Fruit fly (Drosophila melanogaster): ENCODE data around the gene ssx.

ssx gene

dm6 chrX:1322214-1322613 lies 48.2 kb upstream of the ssx start, which contains the start of gene DAAM (continued):
- TF ChIP-seq wek (GFP tag; optimal IDR thresholded peaks at IDR 0.05) = peak; percentile 8
- TF ChIP-seq CG11085 (GFP tag; IDR thresholded peaks at IDR 0.05) = peak; percentile 22; the same call in 1 of the 2 replicates
- no peak for TF ChIP-seq sc (optimal IDR thresholded peaks at IDR 0.05)
- no peak for TF ChIP-seq sc (GFP tag; optimal IDR thresholded peaks at IDR 0.05)
- TF ChIP-seq CG8359 (GFP tag; optimal IDR thresholded peaks at IDR 0.05; ENCODE audit: borderline replicate concordance) = peak; percentile 97
- no peak for TF ChIP-seq eve (GFP tag; optimal IDR thresholded peaks at IDR 0.05)
- peak; percentile 89 for TF ChIP-seq CG1603 (tag; optimal IDR thresholded peaks at IDR 0.05)
- peak; percentile 52; the same call in 1 of the 2 replicates for TF ChIP-seq CG42726 (GFP tag; IDR thresholded peaks at IDR 0.05; ENCODE audit: partially characterized antibody)
- peak; percentile 61 for TF ChIP-seq CHES-1-like (GFP tag; optimal IDR thresholded peaks at IDR 0.05)
- TF ChIP-seq slbo (GFP tag; IDR thresholded peaks at IDR 0.05) = peak; percentile 56
- TF ChIP-seq Nf-YB (GFP tag; optimal IDR thresholded peaks at IDR 0.05) = peak; percentile 42
- TF ChIP-seq CG32767 (GFP tag; IDR thresholded peaks at IDR 0.05) = 0 out of 2 replicates have a peak, but pooled peaks have one; percentile 23
- TF ChIP-seq ssp (GFP tag; IDR thresholded peaks at IDR 0.05) = no peak
- no peak for TF ChIP-seq B-H2 (GFP tag; optimal IDR thresholded peaks at IDR 0.05)
- peak in 1 of 2 experiments; percentile 55 for TF ChIP-seq Hr51 (GFP tag; optimal IDR thresholded peaks at IDR 0.05)
- TF ChIP-seq Spps (tag; optimal IDR thresholded peaks at IDR 0.05) = no peak
- TF ChIP-seq Sin3A (optimal IDR thresholded peaks at IDR 0.05) = peak; percentile 32
- no peak for TF ChIP-seq CG32772 (GFP tag; IDR thresholded peaks at IDR 0.05)
- TF ChIP-seq CG10209 (GFP tag; optimal IDR thresholded peaks at IDR 0.05) = peak; percentile 20
- peak; percentile 30 for TF ChIP-seq CG31365 (tag; optimal IDR thresholded peaks at IDR 0.05)
- peak in 1 of 2 experiments; percentile 30 for TF ChIP-seq crp (GFP tag; optimal IDR thresholded peaks at IDR 0.05)
- peak; percentile 62 for TF ChIP-seq trem (tag; optimal IDR thresholded peaks at IDR 0.05)
- TF ChIP-seq CG7928 (GFP tag; optimal IDR thresholded peaks at IDR 0.05) = peak; percentile 37
- no peak for TF ChIP-seq Atf3 (GFP tag; optimal IDR thresholded peaks at IDR 0.05)
- peak; percentile 58; the same call in 2 of the 3 replicates for TF ChIP-seq zfh1 (GFP tag; IDR thresholded peaks at IDR 0.05)
- TF ChIP-seq Scr (GFP tag; IDR thresholded peaks at IDR 0.05; ENCODE audit: partially characterized antibody) = 0 out of 2 replicates have a peak, but pooled peaks have one; percentile 29
- peak; percentile 36 for TF ChIP-seq chn (GFP tag; optimal IDR thresholded peaks at IDR 0.05)
- peak in 1 of 2 experiments; percentile 5 for TF ChIP-seq Eip74EF (GFP tag; optimal IDR thresholded peaks at IDR 0.05)
- TF ChIP-seq mam (GFP tag; optimal IDR thresholded peaks at IDR 0.05) = peak; percentile 1
- no peak for TF ChIP-seq mld (GFP tag; IDR thresholded peaks at IDR 0.05; ENCODE audit: partially characterized antibody)
- no peak for TF ChIP-seq B-H1 (GFP tag; IDR thresholded peaks at IDR 0.05)
- peak; percentile 29 for TF ChIP-seq CG3163 (GFP tag; optimal IDR thresholded peaks at IDR 0.05)
- TF ChIP-seq ci (GFP tag; IDR thresholded peaks at IDR 0.05) = peak; percentile 75
- TF ChIP-seq Hey (tag; optimal IDR thresholded peaks at IDR 0.05) = peak; percentile 38
- peak; percentile 47 for TF ChIP-seq dm (GFP tag; optimal IDR thresholded peaks at IDR 0.05)
- TF ChIP-seq pho (GFP tag; optimal IDR thresholded peaks at IDR 0.05) = peak; percentile 4
- no peak for TF ChIP-seq sisA (GFP tag; IDR thresholded peaks at IDR 0.05)
- peak; percentile 29 for TF ChIP-seq zen (tag; optimal IDR thresholded peaks at IDR 0.05)
- TF ChIP-seq CG11504 (tag; optimal IDR thresholded peaks at IDR 0.05) = no peak
- no peak for TF ChIP-seq pfk (GFP tag; optimal IDR thresholded peaks at IDR 0.05)
- TF ChIP-seq lab (GFP tag; optimal IDR thresholded peaks at IDR 0.05) = peak; percentile 78
- peak; percentile 53 for TF ChIP-seq CG12744 (GFP tag; optimal IDR thresholded peaks at IDR 0.05)
- 0 out of 3 replicates have a peak, but pooled peaks have one; percentile 51 for TF ChIP-seq hb (GFP tag; IDR thresholded peaks at IDR 0.05; ENCODE audit: partially characterized antibody)
- TF ChIP-seq her (GFP tag; optimal IDR thresholded peaks at IDR 0.05) = peak; percentile 44
- no peak for TF ChIP-seq da (GFP tag; optimal IDR thresholded peaks at IDR 0.05)
- TF ChIP-seq TFAM (GFP tag; optimal IDR thresholded peaks at IDR 0.05) = no peak
- peak; percentile 59 for TF ChIP-seq gfzf (GFP tag; optimal IDR thresholded peaks at IDR 0.05)
- TF ChIP-seq CG3065 (GFP tag; optimal IDR thresholded peaks at IDR 0.05) = no peak
- TF ChIP-seq CG6254 (GFP tag; optimal IDR thresholded peaks at IDR 0.05) = no peak
- peak; percentile 63; the same call in 2 of the 3 replicates for TF ChIP-seq ken (GFP tag; IDR thresholded peaks at IDR 0.05)

Measured in whole organism, embryonic.